Worm (Caenorhabditis elegans): ENCODE measurements around the gene C07B5.8.

ce11 chrX:9504221-9504620, 32.3 kb downstream of the C07B5.8 start:
- TF ChIP-seq nhr-23 (tag; optimal IDR thresholded peaks at IDR 0.05) (no peak), nhr-10 (tag; optimal IDR thresholded peaks at IDR 0.05) (no peak)

Data from whole organism, L2 larva.